Fruit fly (Drosophila melanogaster): Measurements from ENCODE around the gene CG9521.
A peak's percentile ranks its signal among the peaks of the same experiment; 100 is the strongest.

Gene CG9521

DNA sequence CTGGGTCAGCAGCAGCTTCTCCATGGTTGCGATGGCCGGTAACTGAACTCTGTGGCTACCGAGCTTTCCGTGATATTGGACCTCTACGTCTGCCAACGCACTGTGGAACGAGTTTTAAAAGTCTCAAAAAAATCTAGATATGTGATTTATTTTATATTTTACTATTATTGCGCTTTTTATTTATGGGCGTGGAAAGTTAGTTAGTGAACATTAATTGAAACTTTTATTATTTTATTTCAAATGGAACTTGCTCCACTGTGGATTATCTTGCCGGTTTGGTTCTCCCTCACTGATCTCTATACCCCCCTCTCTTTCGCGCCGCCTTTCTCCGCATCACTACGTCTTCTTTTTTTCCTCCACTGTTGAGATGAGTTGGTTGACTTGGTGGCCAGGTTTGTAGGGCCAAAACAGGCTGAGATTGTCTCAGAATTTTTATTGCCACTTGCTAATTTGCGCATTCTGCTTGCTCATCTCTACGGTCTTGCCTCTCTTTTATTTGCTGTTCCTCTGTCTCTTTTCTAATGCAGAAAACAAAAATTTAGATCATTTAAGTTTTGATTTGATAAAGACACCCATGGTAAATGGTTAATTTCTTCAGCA lies 4.2 kb downstream of the CG9521 start, which contains the start of gene CG9522 (continued):
- peak; percentile 71 for TF ChIP-seq Ptx1 (GFP tag; IDR thresholded peaks at IDR 0.05)
- 0 out of 2 replicates have a peak, but pooled peaks have one; percentile 18 for TF ChIP-seq Rx (GFP tag; IDR thresholded peaks at IDR 0.05)
- TF ChIP-seq bab2 (GFP tag; optimal IDR thresholded peaks at IDR 0.05): no peak
- no peak for TF ChIP-seq CHES-1-like (GFP tag; optimal IDR thresholded peaks at IDR 0.05)
- peak; percentile 74 for TF ChIP-seq CG9727 (GFP tag; optimal IDR thresholded peaks at IDR 0.05)
- TF ChIP-seq sens (GFP tag): peak; percentile 92
- peak; percentile 53; the same call in 1 of the 2 replicates for TF ChIP-seq CG8765 (GFP tag; IDR thresholded peaks at IDR 0.05)
- peak; percentile 76 for TF ChIP-seq CG11504 (tag; optimal IDR thresholded peaks at IDR 0.05)
- no peak; the same call in 2 of the 3 replicates for TF ChIP-seq ase (GFP tag; IDR thresholded peaks at IDR 0.05)
- peak; percentile 70 for TF ChIP-seq CG7839 (tag; optimal IDR thresholded peaks at IDR 0.05)
- no peak for TF ChIP-seq HmgD (GFP tag; optimal IDR thresholded peaks at IDR 0.05)
- no peak for TF ChIP-seq Nf-YC (tag; optimal IDR thresholded peaks at IDR 0.05)
- peak; percentile 75 for TF ChIP-seq row (GFP tag; IDR thresholded peaks at IDR 0.05)
- TF ChIP-seq trem (tag; optimal IDR thresholded peaks at IDR 0.05): peak; percentile 68
- TF ChIP-seq Dll (GFP tag; IDR thresholded peaks at IDR 0.05; ENCODE audit: partially characterized antibody): no peak
- TF ChIP-seq Eip74EF (GFP tag; optimal IDR thresholded peaks at IDR 0.05): peak in 1 of 2 experiments; percentile 55
- TF ChIP-seq CG11085 (GFP tag; IDR thresholded peaks at IDR 0.05): peak; percentile 45; the same call in 1 of the 2 replicates
- TF ChIP-seq Xbp1 (GFP tag; optimal IDR thresholded peaks at IDR 0.05): peak; percentile 62
- TF ChIP-seq TFAM (GFP tag; optimal IDR thresholded peaks at IDR 0.05): no peak
- TF ChIP-seq Ada2b (GFP tag; IDR thresholded peaks at IDR 0.05): peak; percentile 81
- TF ChIP-seq gt (GFP tag; IDR thresholded peaks at IDR 0.05): no peak
- no peak for TF ChIP-seq vfl (GFP tag; optimal IDR thresholded peaks at IDR 0.05)
- peak; percentile 42 for TF ChIP-seq cwo (GFP tag; optimal IDR thresholded peaks at IDR 0.05)
- peak; percentile 79 for TF ChIP-seq CG10959 (GFP tag; IDR thresholded peaks at IDR 0.05)
- no peak for TF ChIP-seq CG12236 (GFP tag; optimal IDR thresholded peaks at IDR 0.05)
- TF ChIP-seq CG15696 (tag; optimal IDR thresholded peaks at IDR 0.05): no peak
- no peak for TF ChIP-seq lov (optimal IDR thresholded peaks at IDR 0.05)
- TF ChIP-seq lov (GFP tag; IDR thresholded peaks at IDR 0.05): peak; percentile 76; the same call in 2 of the 3 replicates
- TF ChIP-seq H15 (GFP tag; IDR thresholded peaks at IDR 0.05): peak; percentile 59; the same call in 1 of the 3 replicates
- TF ChIP-seq crp (GFP tag; optimal IDR thresholded peaks at IDR 0.05): no peak
- TF ChIP-seq CG11456 (GFP tag; IDR thresholded peaks at IDR 0.05): peak; percentile 69; the same call in 2 of the 3 replicates
- TF ChIP-seq CG4730 (GFP tag; IDR thresholded peaks at IDR 0.05): peak; percentile 48; the same call in 1 of the 2 replicates
- peak; percentile 86 for TF ChIP-seq Xrp1 (GFP tag; IDR thresholded peaks at IDR 0.05)
- peak; percentile 76 for TF ChIP-seq Rfx (GFP tag; IDR thresholded peaks at IDR 0.05)
- TF ChIP-seq CG2199 (GFP tag; IDR thresholded peaks at IDR 0.05): no peak
- peak; percentile 50 for TF ChIP-seq MTF-1 (GFP tag; optimal IDR thresholded peaks at IDR 0.05; ENCODE audit: borderline replicate concordance)
- TF ChIP-seq Ravus (GFP tag; IDR thresholded peaks at IDR 0.05): no peak; the same call in 1 of the 2 replicates
- peak; percentile 3 for TF ChIP-seq Sry-β (GFP tag; optimal IDR thresholded peaks at IDR 0.05)
- no peak for TF ChIP-seq CG43689 (GFP tag; IDR thresholded peaks at IDR 0.05)
- TF ChIP-seq dm (GFP tag; optimal IDR thresholded peaks at IDR 0.05): no peak
- TF ChIP-seq seq (GFP tag; IDR thresholded peaks at IDR 0.05): peak; percentile 53; the same call in 1 of the 2 replicates
- TF ChIP-seq CG6683 (GFP tag; optimal IDR thresholded peaks at IDR 0.05): peak; percentile 36
- TF ChIP-seq CG8359 (GFP tag; optimal IDR thresholded peaks at IDR 0.05; ENCODE audit: borderline replicate concordance): no peak
- TF ChIP-seq B-H2 (GFP tag; optimal IDR thresholded peaks at IDR 0.05): no peak
- peak; percentile 76 for TF ChIP-seq CG15269 (tag; optimal IDR thresholded peaks at IDR 0.05)
- TF ChIP-seq wor (GFP tag; IDR thresholded peaks at IDR 0.05): peak; percentile 47; the same call in 1 of the 2 replicates
- TF ChIP-seq esg (GFP tag; conservative IDR thresholded peaks at IDR 0.05): peak; percentile 68
- peak; percentile 60; the same call in 1 of the 2 replicates for TF ChIP-seq CG11696 (GFP tag; IDR thresholded peaks at IDR 0.05)
- peak; percentile 47 for TF ChIP-seq sqz (GFP tag; optimal IDR thresholded peaks at IDR 0.05)
- TF ChIP-seq vvl (GFP tag; IDR thresholded peaks at IDR 0.05): peak; percentile 90

All from whole organism, embryonic.